Fruit fly (Drosophila melanogaster): ENCODE measurements around the gene Cpr65Ax2.

- TF ChIP-seq Rel (GFP tag; optimal IDR thresholded peaks at IDR 0.05) = no peak
- TF ChIP-seq Rel (tag; optimal IDR thresholded peaks at IDR 0.05) = no peak
- TF ChIP-seq Dfd (GFP tag; optimal IDR thresholded peaks at IDR 0.05) = no peak
- TF ChIP-seq usp (GFP tag; optimal IDR thresholded peaks at IDR 0.05) = no peak
Measured at dm6 chr3L:6152531-6152930, 1.9 kb upstream of the Cpr65Ax2 start, which contains the start of gene Acp65Aa.
